Worm (Caenorhabditis elegans) whole organism, L1 larva: Measurements from ENCODE around the gene F29B9.5.

Experiments
- elt-3 ChIP-seq, 6 experiments: fragments of 150-350 bp in 1 of 6; sonication (generic microtip); optimal IDR thresholded peaks; 2 replicates each; lab custom pipeline; 2017 to 2018; ENCODE audit warnings: missing biosample characterization in 6 of 6, missing genetic modification characterization in 6 of 6, inconsistent platforms in 1 of 6
- ets-5 ChIP-seq: fragments of 200-800 bp; sonication (Bioruptor generic); IDR thresholded peaks from 2 replicates; pipeline ENCODE4 v1.3.6; 2022; ENCODE audit warnings: missing genetic modification characterization, missing compliant biosample characterization
- hlh-17 ChIP-seq: fragments of 200-800 bp; sonication (Bioruptor generic); optimal IDR thresholded peaks from 2 replicates; lab custom pipeline; 2018; ENCODE audit warnings: missing genetic modification characterization, mild to moderate bottlenecking, missing compliant biosample characterization, moderate library complexity, borderline replicate concordance
- hlh-4 ChIP-seq: sonication (generic microtip); optimal IDR thresholded peaks from 2 replicates; lab custom pipeline; 2016; ENCODE audit warnings: mild to moderate bottlenecking, missing genetic modification characterization, missing compliant biosample characterization
- lsy-2 ChIP-seq, 2 experiments: fragments of 150-350 bp; optimal IDR thresholded peaks; 2 replicates each; lab custom pipeline; 2014; ENCODE audit warnings: missing biosample characterization in 2 of 2, missing genetic modification characterization in 2 of 2
- mdl-1 ChIP-seq, 2 experiments: fragments of 150-350 bp; optimal IDR thresholded peaks; 2 replicates each; lab custom pipeline; 2014 to 2017; ENCODE audit warnings: missing biosample characterization in 2 of 2, missing genetic modification characterization in 2 of 2, inconsistent platforms in 1 of 2
- nhr-28 ChIP-seq: fragments of 150-350 bp; optimal IDR thresholded peaks from 2 replicates; lab custom pipeline; 2014; ENCODE audit warnings: missing biosample characterization, missing genetic modification characterization
- nhr-47 ChIP-seq: sonication (generic microtip); optimal IDR thresholded peaks from 2 replicates; lab custom pipeline; 2016; ENCODE audit warnings: mild to moderate bottlenecking, missing genetic modification characterization, moderate library complexity, missing compliant biosample characterization
- unc-130 ChIP-seq: fragments of 150-350 bp; optimal IDR thresholded peaks from 2 replicates; lab custom pipeline; 2017; ENCODE audit warnings: missing biosample characterization, missing genetic modification characterization, inconsistent platforms
- ztf-11 ChIP-seq, 2 experiments: sonication (generic microtip); optimal IDR thresholded peaks; 2 replicates each; lab custom pipeline; 2016 to 2017; ENCODE audit warnings: missing genetic modification characterization in 2 of 2, missing biosample characterization in 1 of 2, missing compliant biosample characterization in 1 of 2

DNA sequence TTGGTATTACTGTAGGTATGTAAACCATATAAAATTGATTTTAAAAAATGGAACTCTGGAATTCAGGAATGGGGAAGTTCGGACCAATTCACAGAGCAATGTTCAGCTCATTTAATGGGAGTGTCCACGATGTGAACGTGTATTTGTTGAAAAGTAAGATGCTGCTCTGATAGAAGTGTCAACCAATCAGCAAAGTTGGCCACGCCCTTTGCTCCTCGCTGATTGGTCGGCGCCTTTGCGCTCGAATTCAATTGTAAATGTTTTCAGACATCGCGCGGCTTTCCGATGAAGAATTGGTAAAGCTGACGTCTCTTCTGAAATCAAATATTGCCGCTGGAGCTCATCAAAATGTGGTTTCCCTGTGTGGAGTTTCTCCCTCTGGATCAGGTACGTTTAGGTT lies 30.9 kb downstream of the F29B9.5 start:
- TF ChIP-seq unc-130 (tag; lab: Kevin White, UChicago) (no peak), elt-3 (tag; optimal IDR thresholded peaks at IDR 0.05; lab: Kevin White, UChicago) (no peak), ets-5 (no peak), mdl-1 (tag; optimal IDR thresholded peaks at IDR 0.05; lab: Kevin White, UChicago) (no peak), nhr-28 (tag; lab: Kevin White, UChicago) (no peak), hlh-17 (no peak), ztf-11 (tag; optimal IDR thresholded peaks at IDR 0.05; lab: Kevin White, UChicago) (no peak), nhr-47 (tag; lab: Kevin White, UChicago) (no peak), lsy-2 (tag; optimal IDR thresholded peaks at IDR 0.05; lab: Kevin White, UChicago) (no peak), hlh-4 (tag; lab: Kevin White, UChicago) (no peak)
